Worm (Caenorhabditis elegans): ENCODE results near the gene srv-15.

DNA sequence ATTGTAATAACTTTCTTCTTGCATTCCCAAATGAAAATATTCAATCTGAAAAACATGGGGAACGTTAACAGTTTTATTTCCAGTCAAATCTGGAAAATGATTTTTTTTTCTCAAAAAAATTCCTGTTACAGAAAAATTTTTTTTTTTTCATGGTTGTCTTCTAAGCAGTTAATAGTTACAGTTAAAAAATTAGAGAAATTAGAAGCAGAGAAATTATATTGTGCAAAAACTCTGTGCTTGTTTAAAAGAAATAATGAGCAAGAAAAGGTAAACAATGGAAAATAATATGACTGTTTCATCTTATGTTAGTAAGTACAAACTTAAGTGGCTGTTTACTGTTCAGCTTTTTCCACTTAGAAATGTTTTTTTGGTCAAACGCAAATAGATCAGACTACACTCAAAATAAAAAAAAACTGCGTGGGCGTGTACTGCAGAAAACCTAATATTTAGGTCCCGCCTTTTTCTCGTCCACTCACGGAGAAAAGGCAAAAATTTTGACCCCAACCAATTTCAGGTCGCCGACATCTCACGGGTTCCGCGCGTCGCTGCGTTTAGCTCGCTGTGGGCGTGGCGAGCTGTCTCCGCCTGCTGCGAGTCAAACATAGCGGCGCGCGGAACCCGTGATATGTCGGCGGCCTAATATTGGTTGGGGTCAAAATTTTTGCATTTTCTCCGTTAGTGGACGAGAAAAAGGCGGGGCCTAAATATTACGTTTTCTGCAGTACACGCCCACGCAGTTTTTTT lies 44.6 kb downstream of the srv-15 start, which contains the start of gene ifas-3:
- TF ChIP-seq him-1 (tag; optimal IDR thresholded peaks at IDR 0.05) (no peak), W03F9.2 (tag; optimal IDR thresholded peaks at IDR 0.05) (no peak)

Data from whole organism, L4/young adult.